Fruit fly (Drosophila melanogaster) whole organism, embryonic: Measurements from ENCODE around the gene CG32625.

Experiments used
- Antp ChIP-seq: fragments of 200-800 bp; sonication (Bioruptor generic); optimal IDR thresholded peaks from 3 replicates; lab custom pipeline; 2016; ENCODE audit warnings: missing biosample characterization, missing genetic modification characterization
- Bgb ChIP-seq: fragments of 200-800 bp; sonication (Bioruptor generic); IDR thresholded peaks from 2 replicates; pipeline ENCODE4 v1.3.6; 2022; ENCODE audit warnings: missing biosample characterization, missing genetic modification characterization; ENCODE audit not compliant: partially characterized antibody
- BtbVII ChIP-seq: fragments of 200-800 bp; sonication (Bioruptor generic); optimal IDR thresholded peaks from 3 replicates; lab custom pipeline; 2017; ENCODE audit warnings: missing biosample characterization, mild to moderate bottlenecking, missing genetic modification characterization
- CG10267 ChIP-seq: fragments of 200-800 bp; sonication (Bioruptor generic); optimal IDR thresholded peaks from 2 replicates; lab custom pipeline; 2018; ENCODE audit warnings: missing biosample characterization, mild to moderate bottlenecking, missing genetic modification characterization, moderate library complexity
- CG10321 ChIP-seq: fragments of 200-800 bp; sonication (Bioruptor generic); IDR thresholded peaks from 2 replicates; pipeline ENCODE4 v1.3.6; 2022; ENCODE audit warnings: missing biosample characterization, missing genetic modification characterization
- CG10565 ChIP-seq: fragments of 200-800 bp; sonication (Bioruptor generic); optimal IDR thresholded peaks from 3 replicates; lab custom pipeline; 2016; ENCODE audit warnings: missing biosample characterization, mild to moderate bottlenecking, missing genetic modification characterization
- CG11398 ChIP-seq: fragments of 200-800 bp; sonication (Bioruptor generic); optimal IDR thresholded peaks from 2 replicates; lab custom pipeline; 2016; ENCODE audit warnings: missing biosample characterization, missing genetic modification characterization
- CG11723 ChIP-seq: fragments of 200-800 bp; sonication (Bioruptor generic); optimal IDR thresholded peaks from 2 replicates; lab custom pipeline; 2017; ENCODE audit warnings: missing biosample characterization, mild to moderate bottlenecking, missing genetic modification characterization
- CG12104 ChIP-seq: fragments of 200-800 bp; sonication (Bioruptor generic); optimal IDR thresholded peaks from 3 replicates; lab custom pipeline; 2016; ENCODE audit warnings: missing biosample characterization, missing genetic modification characterization
- CG13287 ChIP-seq: fragments of 200-800 bp; sonication (Bioruptor generic); IDR thresholded peaks from 2 replicates; pipeline ENCODE4 v1.3.6; 2022; ENCODE audit warnings: missing biosample characterization, missing genetic modification characterization; ENCODE audit not compliant: partially characterized antibody
- CG1602 ChIP-seq: fragments of 200-800 bp; sonication (Bioruptor generic); optimal IDR thresholded peaks from 3 replicates; lab custom pipeline; 2016; ENCODE audit warnings: missing biosample characterization, missing genetic modification characterization
- CG16863 ChIP-seq: fragments of 200-800 bp; sonication (Bioruptor generic); optimal IDR thresholded peaks from 3 replicates; lab custom pipeline; 2016; ENCODE audit warnings: missing biosample characterization, missing genetic modification characterization
- CG17802 ChIP-seq: fragments of 200-800 bp; sonication (Bioruptor generic); optimal IDR thresholded peaks from 2 replicates; lab custom pipeline; 2018; ENCODE audit warnings: missing biosample characterization, mild to moderate bottlenecking, missing genetic modification characterization, moderate library complexity
- CG2116 ChIP-seq: fragments of 200-800 bp; sonication (Bioruptor generic); optimal IDR thresholded peaks from 3 replicates; lab custom pipeline; 2018; ENCODE audit warnings: missing biosample characterization, mild to moderate bottlenecking, missing genetic modification characterization
- CG3065 ChIP-seq: fragments of 200-800 bp; sonication (Bioruptor generic); optimal IDR thresholded peaks from 2 replicates; lab custom pipeline; 2016; ENCODE audit warnings: missing biosample characterization, missing genetic modification characterization
- CG34376 ChIP-seq: fragments of 200-800 bp; sonication (Bioruptor generic); optimal IDR thresholded peaks from 2 replicates; lab custom pipeline; 2018; ENCODE audit warnings: missing biosample characterization, mild to moderate bottlenecking, missing genetic modification characterization
- CG4404 ChIP-seq: fragments of 200-800 bp; sonication (Bioruptor generic); IDR thresholded peaks from 2 replicates; pipeline ENCODE4 v1.3.6; 2022; ENCODE audit warnings: missing biosample characterization, missing genetic modification characterization
- CG4424 ChIP-seq: fragments of 200-800 bp; sonication (Bioruptor generic); optimal IDR thresholded peaks from 3 replicates; lab custom pipeline; 2016; ENCODE audit warnings: missing biosample characterization, missing genetic modification characterization
- CG5245 ChIP-seq: fragments of 200-800 bp; sonication (Bioruptor generic); optimal IDR thresholded peaks from 3 replicates; lab custom pipeline; 2016; ENCODE audit warnings: missing biosample characterization, missing genetic modification characterization
- CG7786 ChIP-seq: fragments of 200-800 bp; sonication (Bioruptor generic); optimal IDR thresholded peaks from 2 replicates; lab custom pipeline; 2016; ENCODE audit warnings: missing biosample characterization, missing genetic modification characterization
- CG9609 ChIP-seq: fragments of 200-800 bp; sonication (Bioruptor generic); optimal IDR thresholded peaks from 3 replicates; lab custom pipeline; 2016; ENCODE audit warnings: missing biosample characterization, missing genetic modification characterization
- D19B ChIP-seq: fragments of 200-800 bp; sonication (Bioruptor generic); optimal IDR thresholded peaks from 2 replicates; lab custom pipeline; 2017; ENCODE audit warnings: missing biosample characterization, mild to moderate bottlenecking, missing genetic modification characterization
- Dip3 ChIP-seq: fragments of 200-800 bp; sonication (Bioruptor generic); optimal IDR thresholded peaks from 3 replicates; lab custom pipeline; 2016; ENCODE audit warnings: missing biosample characterization, missing genetic modification characterization
- Dp ChIP-seq: fragments of 200-800 bp; sonication (Bioruptor generic); optimal IDR thresholded peaks from 2 replicates; lab custom pipeline; 2018; ENCODE audit warnings: missing biosample characterization, mild to moderate bottlenecking, missing genetic modification characterization, moderate library complexity
- Drgx ChIP-seq: fragments of 200-800 bp; sonication (Bioruptor generic); IDR thresholded peaks from 2 replicates; pipeline ENCODE4 v1.3.6; 2022; ENCODE audit warnings: missing biosample characterization, missing genetic modification characterization
- Eip74EF ChIP-seq, 2 experiments: fragments of 200-800 bp in 1 of 2; fragments of >200 bp in 1 of 2; sonication (Bioruptor generic) in 1 of 2; optimal IDR thresholded peaks; 2 replicates each; lab custom pipeline; 2017 to 2019; ENCODE audit warnings: missing biosample characterization in 2 of 2, missing genetic modification characterization in 2 of 2, mild to moderate bottlenecking in 1 of 2, moderate library complexity in 1 of 2
- Hr39 ChIP-seq: fragments of >200 bp; optimal IDR thresholded peaks from 2 replicates; lab custom pipeline; 2017
- Lhr ChIP-seq: fragments of 200-800 bp; sonication (Bioruptor generic); optimal IDR thresholded peaks from 3 replicates; lab custom pipeline; 2017; ENCODE audit warnings: mild to moderate bottlenecking, missing biosample characterization, missing genetic modification reagents, missing genetic modification characterization
- Meics ChIP-seq: fragments of 200-800 bp; sonication (Bioruptor generic); optimal IDR thresholded peaks from 2 replicates; lab custom pipeline; 2017; ENCODE audit warnings: missing biosample characterization, mild to moderate bottlenecking, missing genetic modification characterization
- Mrtf ChIP-seq: fragments of 200-800 bp; sonication (Bioruptor generic); IDR thresholded peaks from 3 replicates; pipeline ENCODE4 v1.3.6; 2022; ENCODE audit warnings: missing biosample characterization, missing genetic modification characterization
- NfI ChIP-seq: fragments of 200-800 bp; sonication (Bioruptor generic); optimal IDR thresholded peaks from 3 replicates; lab custom pipeline; 2018; ENCODE audit warnings: missing biosample characterization, mild to moderate bottlenecking, missing genetic modification characterization, moderate library complexity
- Optix ChIP-seq: fragments of 200-800 bp; sonication (Bioruptor generic); IDR thresholded peaks from 3 replicates; pipeline ENCODE4 v1.3.6; 2022; ENCODE audit warnings: missing biosample characterization, missing genetic modification characterization
- Rfx ChIP-seq: fragments of 200-800 bp; sonication (Bioruptor generic); IDR thresholded peaks from 2 replicates; pipeline ENCODE4 v1.3.6; 2022; ENCODE audit warnings: missing biosample characterization, missing genetic modification characterization
- Sry-β ChIP-seq: fragments of 200-800 bp; sonication (Bioruptor generic); optimal IDR thresholded peaks from 2 replicates; lab custom pipeline; 2018; ENCODE audit warnings: missing biosample characterization, mild to moderate bottlenecking, missing genetic modification characterization, moderate library complexity
- Trl ChIP-seq, 3 experiments: fragments of >200 bp in 2 of 3; fragments of 200-800 bp in 1 of 3; sonication (Bioruptor generic) in 1 of 3; optimal IDR thresholded peaks; 2 replicates in 1 of 3; 3 replicates in 2 of 3; lab custom pipeline; 2016 to 2017; ENCODE audit warnings: missing biosample characterization in 1 of 3, missing genetic modification characterization in 1 of 3
- Xrp1 ChIP-seq: fragments of 200-800 bp; sonication (Bioruptor generic); IDR thresholded peaks from 2 replicates; pipeline ENCODE4 v1.3.6; 2022; ENCODE audit warnings: missing biosample characterization, missing genetic modification characterization
- chinmo ChIP-seq: fragments of 200-800 bp; sonication (Bioruptor generic); IDR thresholded peaks from 4 replicates; pipeline ENCODE4 v1.3.6; 2022; ENCODE audit warnings: missing biosample characterization, missing genetic modification characterization; ENCODE audit not compliant: partially characterized antibody
- crp ChIP-seq, 2 experiments: fragments of 200-800 bp; sonication (Bioruptor generic); optimal IDR thresholded peaks; 2 replicates in 1 of 2; 3 replicates in 1 of 2; lab custom pipeline; 2017; ENCODE audit warnings: missing biosample characterization in 2 of 2, missing genetic modification characterization in 2 of 2, mild to moderate bottlenecking in 1 of 2, moderate library complexity in 1 of 2
- en ChIP-seq: fragments of 200-800 bp; sonication (Bioruptor generic); optimal IDR thresholded peaks from 2 replicates; lab custom pipeline; 2016; ENCODE audit warnings: missing biosample characterization, missing genetic modification characterization
- fu2 ChIP-seq: fragments of 200-800 bp; sonication (Bioruptor generic); optimal IDR thresholded peaks from 2 replicates; lab custom pipeline; 2016; ENCODE audit warnings: missing biosample characterization, missing genetic modification characterization
- gcm ChIP-seq: fragments of 200-800 bp; sonication (Bioruptor generic); optimal IDR thresholded peaks from 2 replicates; lab custom pipeline; 2019; ENCODE audit warnings: missing biosample characterization, mild to moderate bottlenecking, missing genetic modification characterization, moderate library complexity
- klu ChIP-seq: fragments of 200-800 bp; sonication (Bioruptor generic); IDR thresholded peaks from 2 replicates; pipeline ENCODE4 v1.3.6; 2022; ENCODE audit warnings: missing biosample characterization, missing genetic modification characterization
- nerfin-2 ChIP-seq: fragments of 200-800 bp; sonication (Bioruptor generic); IDR thresholded peaks from 2 replicates; pipeline ENCODE4 v1.3.6; 2022; ENCODE audit warnings: missing biosample characterization, missing genetic modification characterization; ENCODE audit not compliant: partially characterized antibody
- pb ChIP-seq: fragments of 200-800 bp; sonication (Bioruptor generic); optimal IDR thresholded peaks from 3 replicates; lab custom pipeline; 2016; ENCODE audit warnings: missing biosample characterization, missing genetic modification characterization
- pnt ChIP-seq: fragments of 200-800 bp; sonication (Bioruptor generic); optimal IDR thresholded peaks from 3 replicates; lab custom pipeline; 2016; ENCODE audit warnings: missing biosample characterization, missing genetic modification characterization
- psq ChIP-seq: fragments of 200-800 bp; sonication (Bioruptor generic); optimal IDR thresholded peaks from 2 replicates; lab custom pipeline; 2017; ENCODE audit warnings: missing biosample characterization, missing genetic modification characterization
- pzg ChIP-seq: fragments of 200-800 bp; sonication (Bioruptor generic); optimal IDR thresholded peaks from 3 replicates; lab custom pipeline; 2018; ENCODE audit warnings: missing biosample characterization, mild to moderate bottlenecking, missing genetic modification characterization, moderate library complexity
- row ChIP-seq: fragments of 200-800 bp; sonication (Bioruptor generic); IDR thresholded peaks from 3 replicates; pipeline ENCODE4 v1.3.6; 2022; ENCODE audit warnings: missing biosample characterization, missing genetic modification characterization
- sna ChIP-seq: fragments of 200-800 bp; sonication (Bioruptor generic); IDR thresholded peaks from 2 replicates; pipeline ENCODE4 v1.3.6; 2022; ENCODE audit warnings: missing biosample characterization, missing genetic modification characterization; ENCODE audit not compliant: partially characterized antibody
- sr ChIP-seq: fragments of 200-800 bp; sonication (Bioruptor generic); IDR thresholded peaks from 3 replicates; pipeline ENCODE4 v1.3.6; 2022; ENCODE audit warnings: missing biosample characterization, missing genetic modification characterization

CG32625 gene

DNA sequence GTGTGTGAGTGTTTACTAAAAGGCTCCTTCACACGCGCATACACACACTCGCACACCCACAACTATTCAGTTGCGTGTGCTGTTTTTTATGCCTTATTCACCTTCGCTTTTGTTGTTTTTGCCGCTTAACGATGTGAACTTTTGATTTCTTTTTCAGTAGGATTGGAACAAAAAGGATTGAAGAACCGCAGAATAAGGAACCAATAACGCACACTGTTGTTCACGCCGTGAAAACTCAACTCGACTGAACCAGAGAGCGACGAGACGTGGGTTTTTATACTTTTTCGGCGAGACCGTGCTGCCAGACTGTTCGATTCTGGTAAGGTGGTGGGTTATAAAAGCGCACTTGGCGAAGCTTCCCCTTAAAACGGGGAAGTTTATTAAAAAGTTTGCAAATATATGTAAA is 1.5 kb downstream of the CG32625 start, which contains the start of gene Pdcd4 (continued):
- TF ChIP-seq Optix (no peak), CG10321 (GFP tag; lab: Robert Waterston, UW) (no peak), CG1602 (no peak), chinmo (GFP tag; lab: Robert Waterston, UW) (peak; percentile 65; the same call in 1 of the 4 replicates), CG5245 (GFP tag; lab: Kevin White, UChicago) (no peak), CG10565 (GFP tag; lab: Kevin White, UChicago) (no peak), CG3065 (GFP tag; lab: Kevin White, UChicago) (no peak), CG7786 (GFP tag; lab: Kevin White, UChicago) (no peak), Eip74EF (GFP tag; optimal IDR thresholded peaks at IDR 0.05; lab: Kevin White, UChicago) (no peak), CG2116 (peak; percentile 36), fu2 (no peak), CG9609 (GFP tag; lab: Kevin White, UChicago) (no peak), CG34376 (GFP tag; lab: Kevin White, UChicago) (peak; percentile 75), Meics (GFP tag; lab: Kevin White, UChicago) (no peak), Dip3 (GFP tag; lab: Kevin White, UChicago) (no peak), Mrtf (no peak), CG4424 (GFP tag; lab: Kevin White, UChicago) (no peak), NfI (GFP tag; lab: Kevin White, UChicago) (peak; percentile 35), en (GFP tag; lab: Kevin White, UChicago) (no peak), Drgx (GFP tag; lab: Robert Waterston, UW) (peak; percentile 25; the same call in 1 of the 2 replicates), sna (GFP tag; lab: Robert Waterston, UW) (no peak), CG10267 (peak; percentile 13), CG4404 (GFP tag; lab: Robert Waterston, UW) (no peak), Dp (GFP tag; lab: Kevin White, UChicago) (peak; percentile 31), Bgb (peak; percentile 44; the same call in 1 of the 2 replicates), CG17802 (tag; lab: Kevin White, UChicago) (no peak), CG16863 (GFP tag; lab: Kevin White, UChicago) (peak; percentile 6), Antp (peak; percentile 30), D19B (GFP tag; lab: Kevin White, UChicago) (no peak), crp (GFP tag; optimal IDR thresholded peaks at IDR 0.05; lab: Kevin White, UChicago) (no peak), BtbVII (GFP tag; lab: Kevin White, UChicago) (peak; percentile 16), CG11398 (GFP tag; lab: Kevin White, UChicago) (peak; percentile 3), CG11723 (GFP tag; lab: Kevin White, UChicago) (no peak), Trl (optimal IDR thresholded peaks at IDR 0.05; lab: Kevin White, UChicago) (no peak), Trl (GFP tag; optimal IDR thresholded peaks at IDR 0.05; lab: Kevin White, UChicago) (peak; percentile 34), Hr39 (lab: Kevin White, UChicago) (no peak), sr (GFP tag; lab: Robert Waterston, UW) (0 out of 3 replicates have a peak, but pooled peaks have one; percentile 9), psq (GFP tag; lab: Kevin White, UChicago) (no peak), Lhr (GFP tag; lab: Kevin White, UChicago) (peak; percentile 51), Sry-β (GFP tag; lab: Kevin White, UChicago) (no peak), CG12104 (no peak), Xrp1 (GFP tag; lab: Robert Waterston, UW) (0 out of 2 replicates have a peak, but pooled peaks have one; percentile 26), CG13287 (GFP tag; lab: Robert Waterston, UW) (peak; percentile 17; the same call in 1 of the 2 replicates), Rfx (peak; percentile 49; the same call in 1 of the 2 replicates), klu (GFP tag; lab: Robert Waterston, UW) (no peak), pzg (peak; percentile 41), pnt (GFP tag; lab: Kevin White, UChicago) (no peak), row (GFP tag; lab: Robert Waterston, UW) (no peak), pb (GFP tag; lab: Kevin White, UChicago) (peak; percentile 10), gcm (no peak), nerfin-2 (GFP tag; lab: Robert Waterston, UW) (0 out of 2 replicates have a peak, but pooled peaks have one; percentile 50)
